Fruit fly (Drosophila melanogaster) whole organism: ENCODE data around the gene TTLL3B.

Source experiments
- CG8478 ChIP-seq: fragments of >200 bp; optimal IDR thresholded peaks from 2 replicates; lab custom pipeline; 2018; ENCODE audit warnings: inconsistent platforms
- Dll ChIP-seq: fragments of >200 bp; optimal IDR thresholded peaks from 2 replicates; lab custom pipeline; 2017
- EcR ChIP-seq, 2 experiments: fragments of >200 bp; optimal IDR thresholded peaks; 2 replicates each; lab custom pipeline; 2017; ENCODE audit warnings: missing biosample characterization in 2 of 2, missing genetic modification characterization in 2 of 2, missing genetic modification reagents in 2 of 2
- pan ChIP-seq: fragments of >200 bp; optimal IDR thresholded peaks from 2 replicates; lab custom pipeline; 2017
- psq ChIP-seq: fragments of >200 bp; optimal IDR thresholded peaks from 2 replicates; lab custom pipeline; 2017
- usp ChIP-seq: fragments of >200 bp; optimal IDR thresholded peaks from 2 replicates; lab custom pipeline; 2017; ENCODE audit warnings: missing biosample characterization, missing genetic modification characterization, mixed read lengths

TTLL3B gene

dm6 chr2L:6706368-6706919, 26.2 kb upstream of the TTLL3B start:
- TF ChIP-seq Dll (lab: Kevin White, UChicago): no peak
- no peak for TF ChIP-seq EcR (GFP tag; optimal IDR thresholded peaks at IDR 0.05; lab: Kevin White, UChicago)
- no peak for TF ChIP-seq pan (lab: Kevin White, UChicago)
- TF ChIP-seq usp: no peak
- TF ChIP-seq CG8478: no peak
- TF ChIP-seq psq: no peak

dm6 chr2L:6708997-6709662, 23.5 kb upstream of the TTLL3B start, which contains the start of gene Tsp:
TSS of gene Tsp (minus strand) at chr2L:6709086.
- TF ChIP-seq usp: no peak
- peak; percentile 29 for TF ChIP-seq Dll (lab: Kevin White, UChicago)
- TF ChIP-seq EcR (GFP tag; optimal IDR thresholded peaks at IDR 0.05; lab: Kevin White, UChicago): no peak
- TF ChIP-seq CG8478: no peak
- TF ChIP-seq psq: no peak
- no peak for TF ChIP-seq pan (lab: Kevin White, UChicago)

dm6 chr2L:6716182-6716770, 16.4 kb upstream of the TTLL3B start, which contains the start of gene AkhR:
TSS of gene AkhR (minus strand) at chr2L:6716186.
- TF ChIP-seq CG8478 (no peak), pan (lab: Kevin White, UChicago) (peak; percentile 76), Dll (lab: Kevin White, UChicago) (no peak), EcR (GFP tag; optimal IDR thresholded peaks at IDR 0.05; lab: Kevin White, UChicago) (no peak), psq (no peak), usp (no peak)

- no peak for TF ChIP-seq pan (lab: Kevin White, UChicago)
- no peak for TF ChIP-seq usp
- TF ChIP-seq psq: no peak
- no peak for TF ChIP-seq CG8478
- no peak for TF ChIP-seq EcR (GFP tag; optimal IDR thresholded peaks at IDR 0.05; lab: Kevin White, UChicago)
- TF ChIP-seq Dll (lab: Kevin White, UChicago): no peak
Observed at dm6 chr2L:6716921-6717320, 15.7 kb upstream of the TTLL3B start.

- TF ChIP-seq usp: no peak
- no peak for TF ChIP-seq Dll (lab: Kevin White, UChicago)
- TF ChIP-seq psq: no peak
- TF ChIP-seq CG8478: no peak
- no peak for TF ChIP-seq EcR (GFP tag; optimal IDR thresholded peaks at IDR 0.05; lab: Kevin White, UChicago)
- TF ChIP-seq pan (lab: Kevin White, UChicago): no peak
Observed at dm6 chr2L:6717460-6717859, 15.2 kb upstream of the TTLL3B start, which contains the start of gene Aatf. TSS of gene Aatf (plus strand) at chr2L:6717625.

- TF ChIP-seq psq (no peak), pan (lab: Kevin White, UChicago) (no peak), CG8478 (no peak), usp (no peak), EcR (GFP tag; optimal IDR thresholded peaks at IDR 0.05; lab: Kevin White, UChicago) (no peak), Dll (lab: Kevin White, UChicago) (no peak)
Observed at dm6 chr2L:6721710-6722109, 11.0 kb upstream of the TTLL3B start.

dm6 chr2L:6722822-6723749, 9.6 kb upstream of the TTLL3B start, which contains the start of gene homer:
TSS of gene homer (minus strand) at chr2L:6723359.
- TF ChIP-seq Dll (lab: Kevin White, UChicago) (no peak), usp (no peak), psq (no peak), CG8478 (peak; percentile 13), EcR (GFP tag; optimal IDR thresholded peaks at IDR 0.05; lab: Kevin White, UChicago) (no peak), pan (lab: Kevin White, UChicago) (no peak)

- TF ChIP-seq CG8478: peak; percentile 30
- TF ChIP-seq pan (lab: Kevin White, UChicago): no peak
- no peak for TF ChIP-seq Dll (lab: Kevin White, UChicago)
Observed at dm6 chr2L:6723750-6724503, 8.7 kb upstream of the TTLL3B start, which contains the start of gene Liprin-alpha. TSS of gene Liprin-alpha (plus strand) at chr2L:6723903.

- TF ChIP-seq EcR (GFP tag; optimal IDR thresholded peaks at IDR 0.05; lab: Kevin White, UChicago): no peak
Observed at dm6 chr2L:6740088-6740487, 7.4 kb downstream of the TTLL3B start, which contains the start of gene TTLL3A. TSS of gene TTLL3A (minus strand) at chr2L:6740188.

- TF ChIP-seq EcR (GFP tag; optimal IDR thresholded peaks at IDR 0.05; lab: Kevin White, UChicago) (no peak), psq (no peak), usp (no peak), Dll (lab: Kevin White, UChicago) (no peak), CG8478 (no peak), pan (lab: Kevin White, UChicago) (no peak)
Observed at dm6 chr2L:6741980-6742591, 9.4 kb downstream of the TTLL3B start, which contains the start of gene meng. TSS of gene meng (plus strand) at chr2L:6742502.

dm6 chr2L:6745522-6745921, 12.9 kb downstream of the TTLL3B start, which contains the start of gene CG31910:
TSS of gene CG31910 (minus strand) at chr2L:6745622.
- no peak for TF ChIP-seq psq
